Worm (Caenorhabditis elegans) whole organism, L4 larva: ENCODE results near the gene igdb-3.

Experiments
- Y75B8A.6 ChIP-seq: fragments of 200-800 bp; sonication (Bioruptor generic); IDR thresholded peaks from 2 replicates; pipeline ENCODE4 v1.3.6; 2022; ENCODE audit warnings: missing genetic modification reagents, missing genetic modification characterization, missing compliant biosample characterization
- ama-1 ChIP-seq: fragments of 150-350 bp; optimal IDR thresholded peaks from 2 replicates; lab custom pipeline; 2014; ENCODE audit warnings: inconsistent platforms, mixed read lengths
- lim-7 ChIP-seq: fragments of 200-800 bp; sonication (Bioruptor generic); IDR thresholded peaks from 2 replicates; pipeline ENCODE4 v1.3.6; 2022; ENCODE audit warnings: missing genetic modification characterization, missing compliant biosample characterization
- mdl-1 ChIP-seq, 2 experiments: fragments of 150-350 bp in 1 of 2; sonication (generic microtip) in 1 of 2; optimal IDR thresholded peaks; 2 replicates each; lab custom pipeline; 2014 to 2017; ENCODE audit warnings: missing biosample characterization in 2 of 2, missing genetic modification characterization in 2 of 2
- nhr-102 ChIP-seq: sonication (generic microtip); optimal IDR thresholded peaks from 2 replicates; lab custom pipeline; 2016; ENCODE audit warnings: mild to moderate bottlenecking, missing genetic modification characterization, moderate library complexity, missing compliant biosample characterization

ce11 chrX:6391491-6391890 is 6.2 kb downstream of the igdb-3 start, which contains the start of gene igcm-2:
- TF ChIP-seq ama-1 (lab: Kevin White, UChicago) (no peak), nhr-102 (tag; lab: Kevin White, UChicago) (no peak), mdl-1 (tag; optimal IDR thresholded peaks at IDR 0.05; lab: Kevin White, UChicago) (no peak), lim-7 (GFP tag; lab: Robert Waterston, UW) (no peak), Y75B8A.6 (GFP tag; lab: Robert Waterston, UW) (no peak)
